Fruit fly (Drosophila melanogaster) whole organism, embryonic: ENCODE results near the gene CG5068.
A peak's percentile ranks its signal among the peaks of the same experiment; 100 is the strongest.

ENCODE experiments used
- BEAF-32 ChIP-seq: fragments of 200-800 bp; sonication (Bioruptor generic); optimal IDR thresholded peaks from 3 replicates; lab custom pipeline; 2017; ENCODE audit warnings: missing biosample characterization, missing genetic modification characterization, mild to moderate bottlenecking, moderate library complexity, missing genetic modification reagents
- C15 ChIP-seq: fragments of 200-800 bp; sonication (Bioruptor generic); IDR thresholded peaks from 3 replicates; pipeline ENCODE4 v1.3.6; 2022; ENCODE audit warnings: missing biosample characterization, missing genetic modification characterization
- CG1233 ChIP-seq: fragments of 200-800 bp; sonication (Bioruptor generic); optimal IDR thresholded peaks from 4 replicates; lab custom pipeline; 2018; ENCODE audit warnings: missing biosample characterization, mild to moderate bottlenecking, missing genetic modification characterization
- CG14014 ChIP-seq: fragments of 200-800 bp; sonication (Bioruptor generic); IDR thresholded peaks from 2 replicates; pipeline ENCODE4 v1.3.6; 2022; ENCODE audit warnings: missing biosample characterization, missing genetic modification characterization
- CG1602 ChIP-seq: fragments of 200-800 bp; sonication (Bioruptor generic); optimal IDR thresholded peaks from 3 replicates; lab custom pipeline; 2016; ENCODE audit warnings: missing biosample characterization, missing genetic modification characterization
- CG17328 ChIP-seq: fragments of 200-800 bp; sonication (Bioruptor generic); IDR thresholded peaks from 2 replicates; pipeline ENCODE4 v1.3.6; 2022; ENCODE audit warnings: missing biosample characterization, missing genetic modification characterization
- CG1792 ChIP-seq: fragments of 200-800 bp; sonication (Bioruptor generic); optimal IDR thresholded peaks from 2 replicates; lab custom pipeline; 2016; ENCODE audit warnings: missing biosample characterization, missing genetic modification characterization
- CG2116 ChIP-seq: fragments of 200-800 bp; sonication (Bioruptor generic); optimal IDR thresholded peaks from 3 replicates; lab custom pipeline; 2018; ENCODE audit warnings: missing biosample characterization, mild to moderate bottlenecking, missing genetic modification characterization
- CG2678 ChIP-seq: fragments of 200-800 bp; sonication (Bioruptor generic); optimal IDR thresholded peaks from 3 replicates; lab custom pipeline; 2019; ENCODE audit warnings: missing biosample characterization, mild to moderate bottlenecking, missing genetic modification characterization, moderate library complexity
- CG31388 ChIP-seq: fragments of 200-800 bp; sonication (Bioruptor generic); optimal IDR thresholded peaks from 2 replicates; lab custom pipeline; 2016; ENCODE audit warnings: missing biosample characterization, missing genetic modification characterization
- CG42726 ChIP-seq: fragments of 200-800 bp; sonication (Bioruptor generic); IDR thresholded peaks from 2 replicates; pipeline ENCODE4 v1.3.6; 2022; ENCODE audit warnings: missing biosample characterization, missing genetic modification characterization; ENCODE audit not compliant: partially characterized antibody
- CG4617 ChIP-seq: fragments of 200-800 bp; sonication (Bioruptor generic); optimal IDR thresholded peaks from 3 replicates; lab custom pipeline; 2016; ENCODE audit warnings: missing biosample characterization, missing genetic modification characterization, borderline replicate concordance
- CG6689 ChIP-seq: fragments of 200-800 bp; sonication (Bioruptor generic); IDR thresholded peaks from 2 replicates; pipeline ENCODE4 v1.3.6; 2022; ENCODE audit warnings: missing biosample characterization, missing genetic modification characterization
- CG9797 ChIP-seq: fragments of 200-800 bp; sonication (Bioruptor generic); optimal IDR thresholded peaks from 3 replicates; lab custom pipeline; 2018; ENCODE audit warnings: missing biosample characterization, mild to moderate bottlenecking, missing genetic modification characterization
- D19B ChIP-seq: fragments of 200-800 bp; sonication (Bioruptor generic); optimal IDR thresholded peaks from 2 replicates; lab custom pipeline; 2017; ENCODE audit warnings: missing biosample characterization, mild to moderate bottlenecking, missing genetic modification characterization
- Dad ChIP-seq: fragments of 200-800 bp; sonication (Bioruptor generic); optimal IDR thresholded peaks from 3 replicates; lab custom pipeline; 2016; ENCODE audit warnings: missing biosample characterization, missing genetic modification characterization
- Dfd ChIP-seq, 2 experiments: fragments of >200 bp; optimal IDR thresholded peaks; 2 replicates each; lab custom pipeline; 2017; ENCODE audit warnings: missing biosample characterization in 2 of 2, missing genetic modification characterization in 2 of 2
- Eip74EF ChIP-seq, 2 experiments: fragments of 200-800 bp in 1 of 2; fragments of >200 bp in 1 of 2; sonication (Bioruptor generic) in 1 of 2; optimal IDR thresholded peaks; 2 replicates each; lab custom pipeline; 2017 to 2019; ENCODE audit warnings: missing biosample characterization in 2 of 2, missing genetic modification characterization in 2 of 2, mild to moderate bottlenecking in 1 of 2, moderate library complexity in 1 of 2
- Ets65A ChIP-seq: fragments of 200-800 bp; sonication (Bioruptor generic); peaks from one replicate; lab custom pipeline; 2016; ENCODE audit warnings: missing biosample characterization, missing genetic modification characterization
- HLH3B ChIP-seq: fragments of 200-800 bp; sonication (Bioruptor generic); IDR thresholded peaks from 2 replicates; pipeline ENCODE4 v1.3.6; 2022; ENCODE audit warnings: missing biosample characterization, missing genetic modification characterization
- Hmx ChIP-seq: fragments of 200-800 bp; sonication (Bioruptor generic); optimal IDR thresholded peaks from 2 replicates; lab custom pipeline; 2016; ENCODE audit warnings: missing biosample characterization, missing genetic modification characterization
- Mrtf ChIP-seq: fragments of 200-800 bp; sonication (Bioruptor generic); IDR thresholded peaks from 3 replicates; pipeline ENCODE4 v1.3.6; 2022; ENCODE audit warnings: missing biosample characterization, missing genetic modification characterization
- Neu2 ChIP-seq: fragments of 200-800 bp; sonication (Bioruptor generic); optimal IDR thresholded peaks from 3 replicates; lab custom pipeline; 2016; ENCODE audit warnings: missing biosample characterization, missing genetic modification characterization, borderline replicate concordance
- Opbp ChIP-seq: fragments of 200-800 bp; sonication (Bioruptor generic); IDR thresholded peaks from 3 replicates; pipeline ENCODE4 v1.3.6; 2022; ENCODE audit warnings: missing biosample characterization, missing genetic modification characterization; ENCODE audit not compliant: partially characterized antibody
- Rx ChIP-seq: fragments of 200-800 bp; sonication (Bioruptor generic); IDR thresholded peaks from 2 replicates; pipeline ENCODE4 v1.3.6; 2022; ENCODE audit warnings: missing biosample characterization, missing genetic modification characterization
- Sry-δ ChIP-seq: fragments of 200-800 bp; sonication (Bioruptor generic); optimal IDR thresholded peaks from 2 replicates; lab custom pipeline; 2016; ENCODE audit warnings: missing biosample characterization, missing genetic modification characterization
- Xrp1 ChIP-seq: fragments of 200-800 bp; sonication (Bioruptor generic); IDR thresholded peaks from 2 replicates; pipeline ENCODE4 v1.3.6; 2022; ENCODE audit warnings: missing biosample characterization, missing genetic modification characterization
- chif ChIP-seq, 2 experiments: fragments of 200-800 bp; sonication (Bioruptor generic); optimal IDR thresholded peaks; 3 replicates each; lab custom pipeline; 2016; ENCODE audit warnings: missing biosample characterization in 2 of 2, missing genetic modification characterization in 2 of 2
- chinmo ChIP-seq: fragments of 200-800 bp; sonication (Bioruptor generic); IDR thresholded peaks from 4 replicates; pipeline ENCODE4 v1.3.6; 2022; ENCODE audit warnings: missing biosample characterization, missing genetic modification characterization; ENCODE audit not compliant: partially characterized antibody
- crol ChIP-seq: fragments of 200-800 bp; sonication (Bioruptor generic); IDR thresholded peaks from 2 replicates; pipeline ENCODE4 v1.3.6; 2022; ENCODE audit warnings: missing biosample characterization, missing genetic modification characterization
- dm ChIP-seq: fragments of 200-800 bp; sonication (Bioruptor generic); optimal IDR thresholded peaks from 3 replicates; lab custom pipeline; 2016; ENCODE audit warnings: missing biosample characterization, missing genetic modification characterization
- emc ChIP-seq: fragments of 200-800 bp; sonication (Bioruptor generic); optimal IDR thresholded peaks from 2 replicates; lab custom pipeline; 2016; ENCODE audit warnings: missing biosample characterization, missing genetic modification characterization
- exex ChIP-seq: fragments of 200-800 bp; sonication (Bioruptor generic); optimal IDR thresholded peaks from 4 replicates; lab custom pipeline; 2018; ENCODE audit warnings: missing biosample characterization, mild to moderate bottlenecking, missing genetic modification characterization, moderate library complexity
- ftz-f1 ChIP-seq: fragments of 200-800 bp; sonication (Bioruptor generic); optimal IDR thresholded peaks from 2 replicates; lab custom pipeline; 2016; ENCODE audit warnings: missing biosample characterization, missing genetic modification characterization
- gem ChIP-seq: fragments of 200-800 bp; sonication (Bioruptor generic); optimal IDR thresholded peaks from 2 replicates; lab custom pipeline; 2019; ENCODE audit warnings: missing biosample characterization, mild to moderate bottlenecking, missing genetic modification characterization, moderate library complexity
- grn ChIP-seq: fragments of 200-800 bp; sonication (Bioruptor generic); optimal IDR thresholded peaks from 3 replicates; lab custom pipeline; 2017; ENCODE audit warnings: missing biosample characterization, missing genetic modification characterization
- gsb ChIP-seq: fragments of 200-800 bp; sonication (Bioruptor generic); IDR thresholded peaks from 2 replicates; pipeline ENCODE4 v1.3.6; 2022; ENCODE audit warnings: missing biosample characterization, missing genetic modification characterization
- hbn ChIP-seq: fragments of 200-800 bp; sonication (Bioruptor generic); IDR thresholded peaks from 2 replicates; pipeline ENCODE4 v1.3.6; 2022; ENCODE audit warnings: missing biosample characterization, missing genetic modification characterization; ENCODE audit not compliant: partially characterized antibody
- lilli ChIP-seq: fragments of 200-800 bp; sonication (Bioruptor generic); optimal IDR thresholded peaks from 3 replicates; lab custom pipeline; 2016; ENCODE audit warnings: missing biosample characterization, missing genetic modification characterization
- maf-S ChIP-seq: fragments of 200-800 bp; sonication (Bioruptor generic); optimal IDR thresholded peaks from 2 replicates; lab custom pipeline; 2016; ENCODE audit warnings: missing biosample characterization, missing genetic modification characterization
- mirr ChIP-seq: fragments of 200-800 bp; sonication (Bioruptor generic); optimal IDR thresholded peaks from 3 replicates; lab custom pipeline; 2018; ENCODE audit warnings: missing biosample characterization, mild to moderate bottlenecking, missing genetic modification characterization
- row ChIP-seq: fragments of 200-800 bp; sonication (Bioruptor generic); IDR thresholded peaks from 3 replicates; pipeline ENCODE4 v1.3.6; 2022; ENCODE audit warnings: missing biosample characterization, missing genetic modification characterization
- salm ChIP-seq: fragments of 200-800 bp; sonication (Bioruptor generic); optimal IDR thresholded peaks from 2 replicates; lab custom pipeline; 2018; ENCODE audit warnings: missing biosample characterization, mild to moderate bottlenecking, missing genetic modification characterization
- seq ChIP-seq: fragments of 200-800 bp; sonication (Bioruptor generic); IDR thresholded peaks from 2 replicates; pipeline ENCODE4 v1.3.6; 2022; ENCODE audit warnings: missing biosample characterization, missing genetic modification characterization
- sima ChIP-seq: fragments of 200-800 bp; sonication (Bioruptor generic); optimal IDR thresholded peaks from 2 replicates; lab custom pipeline; 2016; ENCODE audit warnings: missing biosample characterization, missing genetic modification characterization
- slbo ChIP-seq: fragments of 200-800 bp; sonication (Bioruptor generic); IDR thresholded peaks from 2 replicates; pipeline ENCODE4 v1.3.6; 2022; ENCODE audit warnings: missing biosample characterization, missing genetic modification characterization
- tup ChIP-seq: fragments of 200-800 bp; sonication (Bioruptor generic); optimal IDR thresholded peaks from 2 replicates; lab custom pipeline; 2016; ENCODE audit warnings: missing biosample characterization, mild to moderate bottlenecking, missing genetic modification characterization, moderate library complexity
- usp ChIP-seq: fragments of >200 bp; optimal IDR thresholded peaks from 2 replicates; lab custom pipeline; 2017; ENCODE audit warnings: missing biosample characterization, missing genetic modification characterization
- wek ChIP-seq: fragments of 200-800 bp; sonication (Bioruptor generic); optimal IDR thresholded peaks from 3 replicates; lab custom pipeline; 2018; ENCODE audit warnings: missing biosample characterization, mild to moderate bottlenecking, missing genetic modification characterization, moderate library complexity
- z ChIP-seq: fragments of 200-800 bp; sonication (Bioruptor generic); IDR thresholded peaks from 3 replicates; pipeline ENCODE4 v1.3.6; 2022; ENCODE audit warnings: missing biosample characterization, missing genetic modification characterization

The CG5068 gene

DNA sequence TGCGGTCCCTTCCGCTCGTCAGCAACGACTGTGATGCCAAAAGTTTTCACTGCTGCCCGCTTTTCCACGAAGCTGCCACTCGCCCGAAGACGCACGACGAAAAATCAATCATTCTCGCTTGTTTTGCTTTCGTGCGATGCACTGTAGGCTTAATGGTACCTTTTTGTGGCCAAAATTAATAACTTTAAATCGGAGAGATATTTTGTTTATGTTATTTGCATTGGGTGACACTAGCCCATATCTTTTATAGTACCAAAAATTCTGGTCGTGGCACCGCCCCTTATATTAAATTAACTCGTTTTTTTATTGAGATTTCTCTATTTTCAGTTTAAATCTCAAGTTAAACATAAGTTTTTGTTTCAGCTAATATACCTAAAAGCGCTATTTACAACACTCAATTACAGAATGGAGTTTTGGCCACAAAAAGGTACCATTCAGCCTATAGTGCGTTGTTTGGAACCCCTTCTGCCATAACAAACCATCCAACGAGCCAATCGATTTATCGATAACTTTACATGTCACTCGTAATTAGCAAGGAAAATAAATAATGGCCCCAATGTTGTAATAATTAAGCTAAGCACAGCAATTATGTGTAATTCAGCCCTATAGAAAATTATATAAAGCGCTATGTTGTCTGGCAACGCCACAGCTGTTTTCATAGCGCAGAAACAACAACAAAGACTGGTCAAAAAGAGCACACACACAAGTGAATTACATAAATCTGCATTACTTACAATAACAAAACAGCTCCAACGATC, 33.1 kb upstream of the CG5068 start (continued):
- TF ChIP-seq Sry-δ (GFP tag; lab: Kevin White, UChicago) (peak; percentile 15), CG9797 (no peak), Xrp1 (GFP tag; lab: Robert Waterston, UW) (peak; percentile 50; the same call in 1 of the 2 replicates), maf-S (GFP tag; lab: Kevin White, UChicago) (peak; percentile 55), Neu2 (GFP tag; lab: Kevin White, UChicago) (no peak), CG2678 (tag; lab: Kevin White, UChicago) (peak; percentile 84), CG14014 (GFP tag; lab: Robert Waterston, UW) (peak; percentile 30; the same call in 1 of the 2 replicates), slbo (GFP tag; lab: Robert Waterston, UW) (peak; percentile 25), crol (GFP tag; lab: Robert Waterston, UW) (no peak), Ets65A (GFP tag; lab: Kevin White, UChicago) (peak; percentile 46), Dfd (GFP tag; optimal IDR thresholded peaks at IDR 0.05; lab: Kevin White, UChicago) (no peak), hbn (GFP tag; lab: Robert Waterston, UW) (no peak), exex (tag; lab: Kevin White, UChicago) (peak; percentile 42), CG17328 (GFP tag; lab: Robert Waterston, UW) (no peak), BEAF-32 (GFP tag; lab: Kevin White, UChicago) (peak; percentile 34), gsb (no peak), gem (peak; percentile 84), sima (no peak), C15 (GFP tag; lab: Robert Waterston, UW) (no peak), emc (no peak), dm (GFP tag; lab: Kevin White, UChicago) (no peak), CG6689 (GFP tag; lab: Robert Waterston, UW) (peak; percentile 34; the same call in 1 of the 2 replicates), grn (no peak), HLH3B (GFP tag; lab: Robert Waterston, UW) (no peak), D19B (GFP tag; lab: Kevin White, UChicago) (peak; percentile 49), Rx (GFP tag; lab: Robert Waterston, UW) (no peak), Mrtf (GFP tag; lab: Robert Waterston, UW) (0 out of 3 replicates have a peak, but pooled peaks have one; percentile 14), CG31388 (GFP tag; lab: Kevin White, UChicago) (no peak), CG4617 (GFP tag; lab: Kevin White, UChicago) (no peak), CG2116 (GFP tag; lab: Kevin White, UChicago) (peak; percentile 44), wek (GFP tag; lab: Kevin White, UChicago) (no peak), salm (tag; lab: Kevin White, UChicago) (peak; percentile 49), CG1233 (GFP tag; lab: Kevin White, UChicago) (peak; percentile 49), chinmo (GFP tag; lab: Robert Waterston, UW) (0 out of 4 replicates have a peak, but pooled peaks have one; percentile 34), lilli (GFP tag; lab: Kevin White, UChicago) (peak; percentile 46), Dad (no peak), CG1792 (GFP tag; lab: Kevin White, UChicago) (no peak), chif (GFP tag; optimal IDR thresholded peaks at IDR 0.05; lab: Kevin White, UChicago) (peak in 1 of 2 experiments; percentile 34), tup (peak; percentile 4), CG1602 (GFP tag; lab: Kevin White, UChicago) (peak; percentile 28), Eip74EF (GFP tag; optimal IDR thresholded peaks at IDR 0.05; lab: Kevin White, UChicago) (peak in 1 of 2 experiments; percentile 18), ftz-f1 (no peak), Hmx (GFP tag; lab: Kevin White, UChicago) (no peak), z (no peak), CG42726 (no peak), Opbp (GFP tag; lab: Robert Waterston, UW) (peak; percentile 57; the same call in 2 of the 3 replicates), seq (GFP tag; lab: Robert Waterston, UW) (no peak), row (GFP tag; lab: Robert Waterston, UW) (peak; percentile 93), usp (no peak), mirr (no peak)
